Fruit fly (Drosophila melanogaster) whole organism, embryonic: ENCODE data around the gene Cpr65Au.
"Not testable (repeated sequence)": the region's sequence is repeated elsewhere in the genome, so short reads cannot be mapped to it uniquely, and the experiment has no call there.

Experiments
- Bgb ChIP-seq: fragments of 200-800 bp; sonication (Bioruptor generic); IDR thresholded peaks from 2 replicates; pipeline ENCODE4 v1.3.6; 2022; ENCODE audit warnings: missing biosample characterization, missing genetic modification characterization; ENCODE audit not compliant: partially characterized antibody
- CG10565 ChIP-seq: fragments of 200-800 bp; sonication (Bioruptor generic); optimal IDR thresholded peaks from 3 replicates; lab custom pipeline; 2016; ENCODE audit warnings: missing biosample characterization, mild to moderate bottlenecking, missing genetic modification characterization
- CG11723 ChIP-seq: fragments of 200-800 bp; sonication (Bioruptor generic); optimal IDR thresholded peaks from 2 replicates; lab custom pipeline; 2017; ENCODE audit warnings: missing biosample characterization, mild to moderate bottlenecking, missing genetic modification characterization
- CG13296 ChIP-seq: fragments of 200-800 bp; sonication (Bioruptor generic); optimal IDR thresholded peaks from 3 replicates; lab custom pipeline; 2018; ENCODE audit warnings: missing biosample characterization, mild to moderate bottlenecking, missing genetic modification characterization
- CG13424 ChIP-seq: fragments of 200-800 bp; sonication (Bioruptor generic); optimal IDR thresholded peaks from 2 replicates; lab custom pipeline; 2019; ENCODE audit warnings: missing biosample characterization, mild to moderate bottlenecking, missing genetic modification characterization, moderate library complexity
- CG13775 ChIP-seq: fragments of 200-800 bp; sonication (Bioruptor generic); optimal IDR thresholded peaks from 3 replicates; lab custom pipeline; 2017; ENCODE audit warnings: missing biosample characterization, mild to moderate bottlenecking, missing genetic modification characterization
- CG14965 ChIP-seq: fragments of 200-800 bp; sonication (Bioruptor generic); optimal IDR thresholded peaks from 2 replicates; lab custom pipeline; 2016; ENCODE audit warnings: missing biosample characterization, missing genetic modification characterization, borderline replicate concordance
- CG3281 ChIP-seq: fragments of 200-800 bp; sonication (Bioruptor generic); optimal IDR thresholded peaks from 3 replicates; lab custom pipeline; 2017; ENCODE audit warnings: missing biosample characterization, mild to moderate bottlenecking, missing genetic modification characterization
- CG3847 ChIP-seq: fragments of 200-800 bp; sonication (Bioruptor generic); IDR thresholded peaks from 2 replicates; pipeline ENCODE4 v1.3.6; 2022; ENCODE audit warnings: missing biosample characterization, missing genetic modification characterization
- CG6254 ChIP-seq: fragments of 200-800 bp; sonication (Bioruptor generic); optimal IDR thresholded peaks from 3 replicates; lab custom pipeline; 2017; ENCODE audit warnings: mild to moderate bottlenecking, missing biosample characterization, missing genetic modification reagents, missing genetic modification characterization
- CG6272 ChIP-seq: fragments of 200-800 bp; sonication (Bioruptor generic); IDR thresholded peaks from 2 replicates; pipeline ENCODE4 v1.3.6; 2022; ENCODE audit warnings: missing biosample characterization, missing genetic modification characterization
- CG8388 ChIP-seq: fragments of 200-800 bp; sonication (Bioruptor generic); optimal IDR thresholded peaks from 2 replicates; lab custom pipeline; 2019; ENCODE audit warnings: missing biosample characterization, mild to moderate bottlenecking, missing genetic modification characterization, moderate library complexity
- CG9797 ChIP-seq: fragments of 200-800 bp; sonication (Bioruptor generic); optimal IDR thresholded peaks from 3 replicates; lab custom pipeline; 2018; ENCODE audit warnings: missing biosample characterization, mild to moderate bottlenecking, missing genetic modification characterization
- D19A ChIP-seq: fragments of 200-800 bp; optimal IDR thresholded peaks from 3 replicates; lab custom pipeline; 2019; ENCODE audit warnings: missing biosample characterization, mild to moderate bottlenecking, missing genetic modification characterization, moderate library complexity
- Dbx ChIP-seq: fragments of 200-800 bp; sonication (Bioruptor generic); IDR thresholded peaks from 3 replicates; pipeline ENCODE4 v1.3.6; 2022; ENCODE audit warnings: missing biosample characterization, missing genetic modification characterization
- Dip2 ChIP-seq: fragments of 200-800 bp; sonication (Bioruptor generic); IDR thresholded peaks from 2 replicates; pipeline ENCODE4 v1.3.6; 2022; ENCODE audit warnings: missing biosample characterization, missing genetic modification characterization
- E2f1 ChIP-seq: fragments of 200-800 bp; sonication (Bioruptor generic); IDR thresholded peaks from 2 replicates; pipeline ENCODE4 v1.3.6; 2022; ENCODE audit warnings: missing biosample characterization, missing genetic modification characterization
- Ets65A ChIP-seq: fragments of 200-800 bp; sonication (Bioruptor generic); peaks from one replicate; lab custom pipeline; 2016; ENCODE audit warnings: missing biosample characterization, missing genetic modification characterization
- HHEX ChIP-seq: fragments of 200-800 bp; sonication (Bioruptor generic); optimal IDR thresholded peaks from 3 replicates; lab custom pipeline; 2017; ENCODE audit warnings: missing biosample characterization, mild to moderate bottlenecking, missing genetic modification characterization, missing genetic modification reagents
- HmgD ChIP-seq: fragments of 200-800 bp; sonication (Bioruptor generic); optimal IDR thresholded peaks from 3 replicates; lab custom pipeline; 2016; ENCODE audit warnings: missing biosample characterization, missing genetic modification characterization
- PHDP ChIP-seq: fragments of 200-800 bp; sonication (Bioruptor generic); optimal IDR thresholded peaks from 3 replicates; lab custom pipeline; 2018; ENCODE audit warnings: missing biosample characterization, mild to moderate bottlenecking, missing genetic modification characterization, moderate library complexity
- Pdp1 ChIP-seq, 2 experiments: fragments of 200-800 bp; sonication (Bioruptor generic); optimal IDR thresholded peaks; 3 replicates each; lab custom pipeline; 2016; ENCODE audit warnings: missing biosample characterization in 2 of 2, missing genetic modification characterization in 2 of 2, mild to moderate bottlenecking in 1 of 2, moderate library complexity in 1 of 2
- Ravus ChIP-seq: fragments of 200-800 bp; sonication (Bioruptor generic); IDR thresholded peaks from 2 replicates; pipeline ENCODE4 v1.3.6; 2022; ENCODE audit warnings: missing biosample characterization, missing genetic modification characterization
- Spps ChIP-seq: fragments of 200-800 bp; sonication (Bioruptor generic); optimal IDR thresholded peaks from 2 replicates; lab custom pipeline; 2018; ENCODE audit warnings: missing biosample characterization, mild to moderate bottlenecking, missing genetic modification characterization
- br ChIP-seq: fragments of >200 bp; optimal IDR thresholded peaks from 2 replicates; lab custom pipeline; 2017
- dmrt11E ChIP-seq: fragments of 200-800 bp; sonication (Bioruptor generic); optimal IDR thresholded peaks from 3 replicates; lab custom pipeline; 2018; ENCODE audit warnings: missing biosample characterization, mild to moderate bottlenecking, missing genetic modification characterization, moderate library complexity
- gce ChIP-seq: fragments of 200-800 bp; sonication (Bioruptor generic); IDR thresholded peaks from 3 replicates; pipeline ENCODE4 v1.3.6; 2022; ENCODE audit warnings: missing biosample characterization, missing genetic modification characterization
- gsb-n ChIP-seq: fragments of 200-800 bp; sonication (Bioruptor generic); optimal IDR thresholded peaks from 3 replicates; lab custom pipeline; 2018; ENCODE audit warnings: missing biosample characterization, mild to moderate bottlenecking, missing genetic modification characterization
- hkb ChIP-seq, 2 experiments: fragments of 200-800 bp in 1 of 2; fragments of >200 bp in 1 of 2; sonication (Bioruptor generic) in 1 of 2; IDR thresholded peaks in 1 of 2; optimal IDR thresholded peaks in 1 of 2; 2 replicates each; pipeline versions ENCODE4 v1.3.6 to Lab custom; 2017 to 2022; ENCODE audit warnings: missing biosample characterization in 1 of 2, missing genetic modification characterization in 1 of 2
- ind ChIP-seq: fragments of 200-800 bp; sonication (Bioruptor generic); optimal IDR thresholded peaks from 3 replicates; lab custom pipeline; 2016; ENCODE audit warnings: missing biosample characterization, missing genetic modification characterization
- lbe ChIP-seq: fragments of 200-800 bp; sonication (Bioruptor generic); optimal IDR thresholded peaks from 2 replicates; lab custom pipeline; 2016; ENCODE audit warnings: missing biosample characterization, mild to moderate bottlenecking, missing genetic modification characterization
- lmd ChIP-seq: fragments of 200-800 bp; sonication (Bioruptor generic); IDR thresholded peaks from 2 replicates; pipeline ENCODE4 v1.3.6; 2022; ENCODE audit warnings: missing biosample characterization, missing genetic modification characterization
- org-1 ChIP-seq: fragments of 200-800 bp; sonication (Bioruptor generic); optimal IDR thresholded peaks from 2 replicates; lab custom pipeline; 2017; ENCODE audit warnings: missing biosample characterization, missing genetic modification characterization
- pita ChIP-seq: fragments of 200-800 bp; sonication (Bioruptor generic); optimal IDR thresholded peaks from 2 replicates; lab custom pipeline; 2017; ENCODE audit warnings: missing biosample characterization, mild to moderate bottlenecking, missing genetic modification characterization
- row ChIP-seq: fragments of 200-800 bp; sonication (Bioruptor generic); IDR thresholded peaks from 3 replicates; pipeline ENCODE4 v1.3.6; 2022; ENCODE audit warnings: missing biosample characterization, missing genetic modification characterization
- run ChIP-seq: fragments of 200-800 bp; sonication (Bioruptor generic); optimal IDR thresholded peaks from 3 replicates; lab custom pipeline; 2018; ENCODE audit warnings: missing biosample characterization, mild to moderate bottlenecking, missing genetic modification characterization
- schlank ChIP-seq: fragments of 200-800 bp; sonication (Bioruptor generic); optimal IDR thresholded peaks from 2 replicates; lab custom pipeline; 2018; ENCODE audit warnings: missing biosample characterization, mild to moderate bottlenecking, missing genetic modification characterization
- tin ChIP-seq: fragments of 200-800 bp; sonication (Bioruptor generic); optimal IDR thresholded peaks from 3 replicates; lab custom pipeline; 2016; ENCODE audit warnings: missing biosample characterization, missing genetic modification characterization
- ttk ChIP-seq: fragments of 200-800 bp; sonication (Bioruptor generic); IDR thresholded peaks from 2 replicates; pipeline ENCODE4 v2.1.2; 2022; ENCODE audit warnings: missing biosample characterization, missing genetic modification characterization
- unc-4 ChIP-seq: fragments of 200-800 bp; sonication (Bioruptor generic); IDR thresholded peaks from 2 replicates; pipeline ENCODE4 v1.3.6; 2022; ENCODE audit warnings: missing biosample characterization, missing genetic modification characterization; ENCODE audit not compliant: partially characterized antibody

The Cpr65Au gene

DNA sequence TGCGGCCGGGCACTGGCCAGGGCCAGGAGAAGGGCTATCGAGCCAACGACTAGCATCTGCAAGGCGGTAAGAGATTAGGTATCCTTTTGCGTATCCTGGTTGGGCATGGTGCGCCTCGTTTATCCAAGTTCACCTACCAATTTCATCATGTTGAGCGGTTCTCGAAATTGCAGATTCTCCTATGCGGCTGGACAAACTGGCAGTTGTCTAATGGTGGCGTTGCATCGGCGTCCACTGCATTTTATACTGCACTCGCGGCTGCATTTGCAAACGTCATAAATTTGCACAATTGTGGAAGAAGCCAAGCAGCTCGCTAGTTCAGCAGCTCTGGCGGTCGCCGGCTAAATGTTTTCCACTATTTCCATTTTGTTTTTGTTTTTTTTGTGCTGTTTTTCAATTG lies 20.6 kb upstream of the Cpr65Au start, which contains the start of gene Acp65Aa:
Gene Acp65Aa (minus strand): TSS at position 215 of the 400 bp plus-strand sequence.
- no peak for TF ChIP-seq CG14965 (GFP tag; lab: Kevin White, UChicago)
- no peak for TF ChIP-seq row (GFP tag; lab: Robert Waterston, UW)
- no peak for TF ChIP-seq ttk (GFP tag; lab: Robert Waterston, UW)
- TF ChIP-seq gsb-n (tag; lab: Kevin White, UChicago), result no peak
- TF ChIP-seq Pdp1 (GFP tag; optimal IDR thresholded peaks at IDR 0.05; lab: Kevin White, UChicago), result no peak
- TF ChIP-seq Bgb (GFP tag; lab: Robert Waterston, UW), result no peak
- TF ChIP-seq HHEX (GFP tag; lab: Kevin White, UChicago), result no peak
- no peak for TF ChIP-seq ind (GFP tag; lab: Kevin White, UChicago)
- TF ChIP-seq run (tag; lab: Kevin White, UChicago), result no peak
- TF ChIP-seq HmgD (GFP tag; lab: Kevin White, UChicago), result no peak
- TF ChIP-seq CG6272 (GFP tag; lab: Robert Waterston, UW), result no peak
- TF ChIP-seq CG3281, result no peak
- no peak for TF ChIP-seq pita (GFP tag; lab: Kevin White, UChicago)
- TF ChIP-seq lmd (GFP tag; lab: Robert Waterston, UW), result 0 out of 2 replicates have a peak, but pooled peaks have one; percentile 4
- peak; percentile 90 for TF ChIP-seq Ets65A (GFP tag; lab: Kevin White, UChicago)
- TF ChIP-seq CG6254, result no peak

DNA sequence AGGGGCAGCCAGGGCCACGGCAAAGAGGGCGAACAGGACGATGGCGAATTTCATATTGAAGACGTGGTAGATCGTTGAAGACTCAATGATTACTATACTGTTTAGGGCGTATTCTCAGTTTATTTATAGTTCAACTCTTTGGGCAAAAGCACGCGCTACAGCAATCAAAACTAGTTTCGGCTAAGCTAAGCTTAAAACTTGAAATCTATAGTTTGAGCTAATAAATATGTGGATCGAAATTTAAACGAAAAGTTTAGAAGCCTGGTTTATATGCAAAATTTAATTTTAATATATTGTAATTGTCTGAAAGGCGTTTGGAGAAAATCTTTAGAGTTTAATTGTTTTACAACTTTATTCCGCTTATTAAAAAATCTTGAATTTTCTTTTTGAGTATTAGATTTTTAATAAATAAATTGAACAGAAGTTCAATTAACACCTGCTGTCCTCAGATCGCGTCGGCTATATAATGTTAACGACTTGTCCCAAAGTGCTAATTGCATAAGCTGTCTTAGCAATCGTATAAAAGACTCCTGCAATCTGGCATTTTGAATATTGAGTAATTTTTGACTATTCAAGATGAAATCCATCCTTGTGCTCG lies 18.9 kb upstream of the Cpr65Au start, which contains the start of the genes Cpr65Ax2 and Lcp65Aa:
Gene Cpr65Ax2 (minus strand): TSS at position 101 of the 598 bp plus-strand sequence.
Gene Lcp65Aa (plus strand): TSS at position 548 of the 598 bp plus-strand sequence.
- not testable (repeated sequence) for TF ChIP-seq Spps (tag; lab: Kevin White, UChicago); CG11723 (GFP tag; lab: Kevin White, UChicago); PHDP

DNA sequence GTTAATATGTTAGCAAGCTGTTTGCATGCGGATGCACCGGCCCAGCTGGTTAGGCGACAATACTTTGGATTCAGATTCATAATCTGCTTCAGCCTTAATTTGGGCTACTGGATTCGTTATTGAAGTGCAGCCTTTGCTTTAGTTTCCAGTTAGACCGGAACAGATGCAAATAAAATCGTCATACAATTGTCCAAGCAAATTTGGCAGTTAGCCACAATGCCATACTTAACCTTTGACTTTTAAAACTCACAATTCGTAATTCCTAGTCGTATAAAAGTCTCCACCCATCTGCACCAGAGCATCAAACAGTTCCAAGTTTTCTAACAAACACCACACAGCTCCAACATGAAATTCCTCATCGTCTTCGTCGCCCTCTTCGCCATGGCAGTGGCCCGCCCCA lies 17.3 kb upstream of the Cpr65Au start, which contains the start of gene Lcp65Ab1:
Gene Lcp65Ab1 (plus strand): TSS at position 301 of the 400 bp plus-strand sequence.
- not testable (repeated sequence) for TF ChIP-seq schlank; org-1 (GFP tag; lab: Kevin White, UChicago); CG8388
- TF ChIP-seq, all 482 proteins: peak for 0; not testable (repeated sequence) for 482

DNA sequence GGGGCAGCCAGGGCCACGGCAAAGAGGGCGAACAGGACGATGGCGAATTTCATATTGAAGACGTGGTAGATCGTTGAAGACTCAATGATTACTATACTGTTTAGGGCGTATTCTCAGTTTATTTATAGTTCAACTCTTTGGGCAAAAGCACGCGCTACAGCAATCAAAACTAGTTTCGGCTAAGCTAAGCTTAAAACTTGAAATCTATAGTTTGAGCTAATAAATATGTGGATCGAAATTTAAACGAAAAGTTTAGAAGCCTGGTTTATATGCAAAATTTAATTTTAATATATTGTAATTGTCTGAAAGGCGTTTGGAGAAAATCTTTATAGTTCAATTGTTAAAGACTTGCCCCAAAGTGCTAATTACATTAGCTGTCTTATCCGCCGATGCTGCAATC lies 16.0 kb upstream of the Cpr65Au start, which contains the start of gene Cpr65Ax1:
Gene Cpr65Ax1 (minus strand): TSS at position 101 of the 400 bp plus-strand sequence.
- TF ChIP-seq CG3847 (GFP tag; lab: Robert Waterston, UW); E2f1 (GFP tag; lab: Robert Waterston, UW); CG9797 (GFP tag; lab: Kevin White, UChicago): not testable (repeated sequence)

DNA sequence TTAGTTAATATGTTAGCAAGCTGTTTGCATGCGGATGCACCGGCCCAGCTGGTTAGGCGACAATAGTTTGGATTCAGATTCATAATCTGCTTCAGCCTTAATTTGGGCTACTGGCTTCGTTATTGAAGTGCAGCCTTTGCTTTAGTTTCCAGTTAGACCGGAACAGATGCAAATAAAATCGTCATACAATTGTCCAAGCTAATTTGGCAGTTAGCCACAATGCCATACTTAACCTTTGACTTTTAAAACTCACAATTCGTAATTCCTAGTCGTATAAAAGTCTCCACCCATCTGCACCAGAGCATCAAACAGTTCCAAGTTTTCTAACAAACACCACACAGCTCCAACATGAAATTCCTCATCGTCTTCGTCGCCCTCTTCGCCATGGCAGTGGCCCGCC lies 14.5 kb upstream of the Cpr65Au start, which contains the start of gene Lcp65Ab2:
Gene Lcp65Ab2 (plus strand): TSS at position 301 of the 400 bp plus-strand sequence.
- not testable (repeated sequence) for TF ChIP-seq D19A (tag; lab: Kevin White, UChicago); CG13296; CG3847 (GFP tag; lab: Robert Waterston, UW)

DNA sequence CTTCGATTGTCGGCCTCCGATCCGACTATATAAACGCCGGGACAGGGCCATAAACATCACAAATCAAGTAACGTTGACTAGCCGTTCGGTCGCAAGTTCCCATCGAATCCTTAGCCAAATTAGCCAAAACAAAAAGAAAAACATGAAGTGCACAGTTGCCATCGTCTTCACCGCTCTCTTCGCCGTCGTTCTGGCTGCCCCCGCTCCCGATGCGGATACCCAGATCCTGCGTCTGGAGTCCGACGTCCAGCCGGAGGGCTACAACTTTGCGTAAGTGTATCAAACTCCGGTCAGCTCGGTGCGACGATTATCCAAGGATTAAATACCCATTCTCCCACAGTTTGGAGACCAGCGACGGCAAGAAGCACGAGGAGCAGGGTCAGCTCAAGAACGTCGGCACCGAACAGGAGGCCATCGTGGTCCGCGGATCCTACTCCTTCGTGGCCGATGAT lies 12.9 kb upstream of the Cpr65Au start, which contains the start of gene Lcp65Ac:
Gene Lcp65Ac (plus strand): TSS at position 51 of the 452 bp plus-strand sequence.
- TF ChIP-seq Dip2 (GFP tag; lab: Robert Waterston, UW) (no peak), Ets65A (GFP tag; lab: Kevin White, UChicago) (peak; percentile 93), lbe (GFP tag; lab: Kevin White, UChicago) (no peak), Ravus (no peak), tin (GFP tag; lab: Kevin White, UChicago) (no peak), CG13424 (tag; lab: Kevin White, UChicago) (no peak), br (lab: Kevin White, UChicago) (no peak), Dbx (GFP tag; lab: Robert Waterston, UW) (0 out of 3 replicates have a peak, but pooled peaks have one; percentile 6), dmrt11E (no peak), hkb (optimal IDR thresholded peaks at IDR 0.05; lab: Kevin White, UChicago) (no peak), hkb (GFP tag; IDR thresholded peaks at IDR 0.05; lab: Robert Waterston, UW) (no peak), gce (GFP tag; lab: Robert Waterston, UW) (no peak), unc-4 (no peak), CG10565 (GFP tag; lab: Kevin White, UChicago) (no peak), CG13775 (GFP tag; lab: Kevin White, UChicago) (no peak)
